Fruit fly (Drosophila melanogaster) whole organism, prepupa: ENCODE data around the gene Ir93a.

Source experiments
- CG10669 ChIP-seq: fragments of 200-800 bp; sonication (Bioruptor generic); optimal IDR thresholded peaks from 3 replicates; lab custom pipeline; 2018; ENCODE audit warnings: missing biosample characterization, mild to moderate bottlenecking, missing genetic modification characterization, moderate library complexity
- CG11294 ChIP-seq: fragments of 200-800 bp; sonication (Bioruptor generic); IDR thresholded peaks from 2 replicates; pipeline ENCODE4 v1.3.6; 2022; ENCODE audit warnings: missing biosample characterization, missing genetic modification characterization
- CG11762 ChIP-seq: fragments of 200-800 bp; sonication (Bioruptor generic); optimal IDR thresholded peaks from 3 replicates; lab custom pipeline; 2016; ENCODE audit warnings: missing biosample characterization, missing genetic modification characterization; ENCODE audit not compliant: insufficient read depth
- CG11902 ChIP-seq: fragments of 200-800 bp; sonication (Bioruptor generic); optimal IDR thresholded peaks from 3 replicates; lab custom pipeline; 2016; ENCODE audit warnings: missing biosample characterization, missing genetic modification characterization
- CG15336 ChIP-seq: fragments of 200-800 bp; sonication (Bioruptor generic); IDR thresholded peaks from 2 replicates; pipeline ENCODE4 v1.3.6; 2022; ENCODE audit warnings: missing biosample characterization, missing genetic modification characterization
- CG1621 ChIP-seq: fragments of 200-800 bp; sonication (Bioruptor generic); optimal IDR thresholded peaks from 3 replicates; lab custom pipeline; 2018; ENCODE audit warnings: missing biosample characterization, mild to moderate bottlenecking, missing genetic modification characterization
- CG16779 ChIP-seq: fragments of 200-800 bp; sonication (Bioruptor generic); optimal IDR thresholded peaks from 3 replicates; lab custom pipeline; 2017; ENCODE audit warnings: missing biosample characterization, mild to moderate bottlenecking, missing genetic modification characterization
- CG3032 ChIP-seq: fragments of 200-800 bp; optimal IDR thresholded peaks from 2 replicates; lab custom pipeline; 2019; ENCODE audit warnings: missing biosample characterization, mild to moderate bottlenecking, missing genetic modification characterization, moderate library complexity
- CG32006 ChIP-seq: fragments of 200-800 bp; sonication (Bioruptor generic); optimal IDR thresholded peaks from 3 replicates; lab custom pipeline; 2017; ENCODE audit warnings: missing biosample characterization, mild to moderate bottlenecking, missing genetic modification characterization
- CG3919 ChIP-seq: fragments of 200-800 bp; sonication (Bioruptor generic); optimal IDR thresholded peaks from 3 replicates; lab custom pipeline; 2016; ENCODE audit warnings: missing biosample characterization, missing genetic modification characterization
- CG4318 ChIP-seq: fragments of 200-800 bp; sonication (Bioruptor generic); optimal IDR thresholded peaks from 3 replicates; lab custom pipeline; 2017; ENCODE audit warnings: missing biosample characterization, mild to moderate bottlenecking, missing genetic modification characterization
- CG6163 ChIP-seq: fragments of 200-800 bp; sonication (Bioruptor generic); IDR thresholded peaks from 3 replicates; pipeline ENCODE4 v1.3.6; 2022; ENCODE audit warnings: missing biosample characterization, missing genetic modification characterization
- CG6276 ChIP-seq: fragments of 200-800 bp; sonication (Bioruptor generic); optimal IDR thresholded peaks from 2 replicates; lab custom pipeline; 2017; ENCODE audit warnings: missing biosample characterization, mild to moderate bottlenecking, missing genetic modification characterization
- CG6792 ChIP-seq: fragments of 200-800 bp; sonication (Bioruptor generic); optimal IDR thresholded peaks from 3 replicates; lab custom pipeline; 2016; ENCODE audit warnings: missing biosample characterization, missing genetic modification characterization
- CG6854 ChIP-seq: fragments of 200-800 bp; sonication (Bioruptor generic); optimal IDR thresholded peaks from 2 replicates; lab custom pipeline; 2017; ENCODE audit warnings: missing biosample characterization, mild to moderate bottlenecking, missing genetic modification characterization
- CG8119 ChIP-seq: fragments of 200-800 bp; sonication (Bioruptor generic); IDR thresholded peaks from 3 replicates; pipeline ENCODE4 v1.3.6; 2022; ENCODE audit warnings: missing biosample characterization, missing genetic modification characterization
- CG9139 ChIP-seq: fragments of 200-800 bp; sonication (Bioruptor generic); optimal IDR thresholded peaks from 3 replicates; lab custom pipeline; 2017; ENCODE audit warnings: missing biosample characterization, mild to moderate bottlenecking, missing genetic modification characterization
- Eip78C ChIP-seq: fragments of 200-800 bp; sonication (Bioruptor generic); peaks from one replicate; lab custom pipeline; 2016; ENCODE audit warnings: missing biosample characterization, missing genetic modification characterization
- Eip93F ChIP-seq: fragments of 200-800 bp; sonication (Bioruptor generic); optimal IDR thresholded peaks from 2 replicates; lab custom pipeline; 2016; ENCODE audit warnings: missing biosample characterization, mild to moderate bottlenecking, missing genetic modification characterization
- Ets21C ChIP-seq: fragments of 200-800 bp; sonication (Bioruptor generic); optimal IDR thresholded peaks from 3 replicates; lab custom pipeline; 2016; ENCODE audit warnings: missing biosample characterization, missing genetic modification characterization
- Ets96B ChIP-seq: fragments of 200-800 bp; optimal IDR thresholded peaks from 2 replicates; lab custom pipeline; 2019; ENCODE audit warnings: missing biosample characterization, mild to moderate bottlenecking, missing genetic modification characterization, moderate library complexity
- Gug ChIP-seq: fragments of 200-800 bp; sonication (Bioruptor generic); IDR thresholded peaks from 2 replicates; pipeline ENCODE4 v1.3.6; 2022; ENCODE audit warnings: missing biosample characterization, missing genetic modification characterization
- Hr39 ChIP-seq: fragments of 200-800 bp; sonication (Bioruptor generic); optimal IDR thresholded peaks from 2 replicates; lab custom pipeline; 2016; ENCODE audit warnings: missing biosample characterization, missing genetic modification characterization
- Met ChIP-seq: fragments of 200-800 bp; sonication (Bioruptor generic); optimal IDR thresholded peaks from 3 replicates; lab custom pipeline; 2016; ENCODE audit warnings: missing biosample characterization, missing genetic modification characterization
- OdsH ChIP-seq: fragments of 200-800 bp; sonication (Bioruptor generic); optimal IDR thresholded peaks from 3 replicates; lab custom pipeline; 2016; ENCODE audit warnings: missing biosample characterization, missing genetic modification characterization
- Smox ChIP-seq: fragments of 200-800 bp; sonication (Bioruptor generic); optimal IDR thresholded peaks from 3 replicates; lab custom pipeline; 2016; ENCODE audit warnings: missing biosample characterization, missing genetic modification characterization
- Sox102F ChIP-seq: fragments of 200-800 bp; sonication (Bioruptor generic); optimal IDR thresholded peaks from 2 replicates; lab custom pipeline; 2016; ENCODE audit warnings: missing biosample characterization, mild to moderate bottlenecking, missing genetic modification characterization
- Sox15 ChIP-seq: fragments of 200-800 bp; sonication (Bioruptor generic); optimal IDR thresholded peaks from 3 replicates; lab custom pipeline; 2016; ENCODE audit warnings: missing biosample characterization, missing genetic modification characterization
- acj6 ChIP-seq: fragments of 200-800 bp; sonication (Bioruptor generic); optimal IDR thresholded peaks from 3 replicates; lab custom pipeline; 2016; ENCODE audit warnings: missing biosample characterization, missing genetic modification characterization
- dsx ChIP-seq: fragments of 200-800 bp; optimal IDR thresholded peaks from 3 replicates; lab custom pipeline; 2019; ENCODE audit warnings: missing biosample characterization, mild to moderate bottlenecking, missing genetic modification characterization, moderate library complexity; ENCODE audit not compliant: poor library complexity, severe bottlenecking
- esn ChIP-seq: fragments of 200-800 bp; sonication (Bioruptor generic); optimal IDR thresholded peaks from 2 replicates; lab custom pipeline; 2016; ENCODE audit warnings: missing biosample characterization, mild to moderate bottlenecking, missing genetic modification characterization, moderate library complexity
- fd59A ChIP-seq: fragments of 200-800 bp; sonication (Bioruptor generic); optimal IDR thresholded peaks from 2 replicates; lab custom pipeline; 2017; ENCODE audit warnings: missing biosample characterization, mild to moderate bottlenecking, missing genetic modification characterization, missing genetic modification reagents
- fd85E ChIP-seq: fragments of 200-800 bp; sonication (Bioruptor generic); optimal IDR thresholded peaks from 3 replicates; lab custom pipeline; 2016; ENCODE audit warnings: missing biosample characterization, missing genetic modification characterization
- fkh ChIP-seq: fragments of 200-800 bp; sonication (Bioruptor generic); optimal IDR thresholded peaks from 3 replicates; lab custom pipeline; 2017; ENCODE audit warnings: missing biosample characterization, mild to moderate bottlenecking, missing genetic modification characterization, moderate library complexity
- net ChIP-seq: fragments of 200-800 bp; sonication (Bioruptor generic); optimal IDR thresholded peaks from 3 replicates; lab custom pipeline; 2016; ENCODE audit warnings: missing biosample characterization, missing genetic modification characterization
- pdm3 ChIP-seq: fragments of 200-800 bp; sonication (Bioruptor generic); optimal IDR thresholded peaks from 3 replicates; lab custom pipeline; 2016; ENCODE audit warnings: missing biosample characterization, missing genetic modification characterization
- spab ChIP-seq: fragments of 200-800 bp; sonication (Bioruptor generic); optimal IDR thresholded peaks from 2 replicates; lab custom pipeline; 2017; ENCODE audit warnings: missing biosample characterization, mild to moderate bottlenecking, missing genetic modification characterization, missing genetic modification reagents
- ss ChIP-seq, 2 experiments: fragments of 200-800 bp; sonication (Bioruptor generic); optimal IDR thresholded peaks; 2 replicates in 1 of 2; 3 replicates in 1 of 2; lab custom pipeline; 2017 to 2018; ENCODE audit warnings: mild to moderate bottlenecking in 2 of 2, missing biosample characterization in 2 of 2, missing genetic modification characterization in 2 of 2, moderate library complexity in 1 of 2
- topi ChIP-seq: fragments of 200-800 bp; sonication (Bioruptor generic); optimal IDR thresholded peaks from 3 replicates; lab custom pipeline; 2016; ENCODE audit warnings: missing biosample characterization, missing genetic modification characterization

Ir93a gene

dm6 chr3R:20828520-20829415 lies 31.0 kb downstream of the Ir93a start (continued):
- TF ChIP-seq CG6163 (GFP tag; lab: Robert Waterston, UW) (peak; percentile 17; the same call in 1 of the 3 replicates), Met (GFP tag; lab: Kevin White, UChicago) (no peak), OdsH (GFP tag; lab: Kevin White, UChicago) (no peak), CG11762 (GFP tag; lab: Kevin White, UChicago) (no peak), pdm3 (GFP tag; lab: Kevin White, UChicago) (no peak), spab (GFP tag; lab: Kevin White, UChicago) (no peak), CG4318 (GFP tag; lab: Kevin White, UChicago) (no peak), CG1621 (tag; lab: Kevin White, UChicago) (no peak), esn (GFP tag; lab: Kevin White, UChicago) (no peak)

- peak; percentile 73 for TF ChIP-seq fkh (GFP tag; lab: Kevin White, UChicago)
- no peak for TF ChIP-seq Sox102F (GFP tag; lab: Kevin White, UChicago)
Observed at dm6 chr3R:20826929-20827328, 32.8 kb downstream of the Ir93a start.

dm6 chr3R:20823704-20824454 lies 35.9 kb downstream of the Ir93a start, which contains the start of gene CG17272:
TSS of gene CG17272 (minus strand) at chr3R:20824239.
- TF ChIP-seq dsx (GFP tag; lab: Kevin White, UChicago), result no peak
- peak; percentile 20 for TF ChIP-seq Eip78C (GFP tag; lab: Kevin White, UChicago)

dm6 chr3R:20821815-20822375 lies 37.9 kb downstream of the Ir93a start, which contains the start of the genes CG17271 and RpS20:
TSS of gene CG17271 (minus strand) at chr3R:20821848.
TSS of gene RpS20 (plus strand) at chr3R:20822181.
- TF ChIP-seq ss (GFP tag; optimal IDR thresholded peaks at IDR 0.05; lab: Kevin White, UChicago) (peak; percentile 68 to 72), CG16779 (tag; lab: Kevin White, UChicago) (peak; percentile 31), CG3032 (peak; percentile 77), topi (GFP tag; lab: Kevin White, UChicago) (peak; percentile 85), fd59A (no peak), fd85E (GFP tag; lab: Kevin White, UChicago) (peak; percentile 70), CG8119 (GFP tag; lab: Robert Waterston, UW) (peak; percentile 73), Gug (GFP tag; lab: Robert Waterston, UW) (peak; percentile 87), CG9139 (GFP tag; lab: Kevin White, UChicago) (peak; percentile 11), CG10669 (peak; percentile 58), CG11762 (GFP tag; lab: Kevin White, UChicago) (peak; percentile 74), Met (GFP tag; lab: Kevin White, UChicago) (peak; percentile 90), CG6854 (GFP tag; lab: Kevin White, UChicago) (peak; percentile 69), Ets21C (GFP tag; lab: Kevin White, UChicago) (peak; percentile 88), CG11902 (GFP tag; lab: Kevin White, UChicago) (peak; percentile 80), CG6276 (GFP tag; lab: Kevin White, UChicago) (no peak), CG15336 (GFP tag; lab: Robert Waterston, UW) (peak; percentile 82), CG32006 (GFP tag; lab: Kevin White, UChicago) (no peak), acj6 (peak; percentile 92), Hr39 (GFP tag; lab: Kevin White, UChicago) (peak; percentile 92), net (GFP tag; lab: Kevin White, UChicago) (peak; percentile 81), Eip93F (peak; percentile 32), Sox15 (GFP tag; lab: Kevin White, UChicago) (peak; percentile 87), Smox (GFP tag; lab: Kevin White, UChicago) (no peak), Ets96B (tag; lab: Kevin White, UChicago) (peak; percentile 75), Eip78C (GFP tag; lab: Kevin White, UChicago) (peak; percentile 90), fkh (GFP tag; lab: Kevin White, UChicago) (no peak), Sox102F (GFP tag; lab: Kevin White, UChicago) (peak; percentile 84), CG6792 (GFP tag; lab: Kevin White, UChicago) (peak; percentile 83), spab (GFP tag; lab: Kevin White, UChicago) (no peak), CG11294 (peak; percentile 83; the same call in 1 of the 2 replicates), CG3919 (GFP tag; lab: Kevin White, UChicago) (peak; percentile 85), CG4318 (GFP tag; lab: Kevin White, UChicago) (peak; percentile 82)
